Fruit fly (Drosophila melanogaster) whole organism, embryonic: ENCODE results near the gene bi.
A peak's percentile ranks its signal among the peaks of the same experiment; 100 is the strongest.

ENCODE experiments used
- Ada2b ChIP-seq: fragments of 200-800 bp; sonication (Bioruptor generic); IDR thresholded peaks from 2 replicates; pipeline ENCODE4 v1.3.6; 2022; ENCODE audit warnings: missing biosample characterization, missing genetic modification characterization
- Bgb ChIP-seq: fragments of 200-800 bp; sonication (Bioruptor generic); IDR thresholded peaks from 2 replicates; pipeline ENCODE4 v1.3.6; 2022; ENCODE audit warnings: missing biosample characterization, missing genetic modification characterization; ENCODE audit not compliant: partially characterized antibody
- CG10543 ChIP-seq: fragments of 200-800 bp; sonication (Bioruptor generic); optimal IDR thresholded peaks from 3 replicates; lab custom pipeline; 2017; ENCODE audit warnings: missing biosample characterization, mild to moderate bottlenecking, missing genetic modification characterization, moderate library complexity
- CG12155 ChIP-seq: fragments of 200-800 bp; sonication (Bioruptor generic); optimal IDR thresholded peaks from 3 replicates; lab custom pipeline; 2016; ENCODE audit warnings: missing biosample characterization, missing genetic modification characterization
- CG15479 ChIP-seq: fragments of 200-800 bp; sonication (Bioruptor generic); optimal IDR thresholded peaks from 3 replicates; lab custom pipeline; 2019; ENCODE audit warnings: missing biosample characterization, mild to moderate bottlenecking, missing genetic modification characterization, moderate library complexity
- CG16863 ChIP-seq: fragments of 200-800 bp; sonication (Bioruptor generic); optimal IDR thresholded peaks from 3 replicates; lab custom pipeline; 2016; ENCODE audit warnings: missing biosample characterization, missing genetic modification characterization
- CG18011 ChIP-seq: fragments of 200-800 bp; sonication (Bioruptor generic); optimal IDR thresholded peaks from 2 replicates; lab custom pipeline; 2017; ENCODE audit warnings: missing biosample characterization, missing genetic modification characterization, mild to moderate bottlenecking, moderate library complexity, missing genotype
- CG1832 ChIP-seq: fragments of 200-800 bp; sonication (Bioruptor generic); optimal IDR thresholded peaks from 2 replicates; lab custom pipeline; 2017; ENCODE audit warnings: missing biosample characterization, mild to moderate bottlenecking, missing genetic modification characterization, inconsistent platforms
- CG2199 ChIP-seq: fragments of 200-800 bp; sonication (Bioruptor generic); IDR thresholded peaks from 3 replicates; pipeline ENCODE4 v1.3.6; 2022; ENCODE audit warnings: missing biosample characterization, missing genetic modification characterization
- CG3847 ChIP-seq: fragments of 200-800 bp; sonication (Bioruptor generic); IDR thresholded peaks from 2 replicates; pipeline ENCODE4 v1.3.6; 2022; ENCODE audit warnings: missing biosample characterization, missing genetic modification characterization
- CG6254 ChIP-seq: fragments of 200-800 bp; sonication (Bioruptor generic); optimal IDR thresholded peaks from 3 replicates; lab custom pipeline; 2017; ENCODE audit warnings: mild to moderate bottlenecking, missing biosample characterization, missing genetic modification reagents, missing genetic modification characterization
- CG6791 ChIP-seq: fragments of 200-800 bp; sonication (Bioruptor generic); IDR thresholded peaks from 3 replicates; pipeline ENCODE4 v1.3.6; 2022; ENCODE audit warnings: missing biosample characterization, missing genetic modification characterization; ENCODE audit not compliant: partially characterized antibody
- CG7745 ChIP-seq: fragments of 200-800 bp; sonication (Bioruptor generic); optimal IDR thresholded peaks from 2 replicates; lab custom pipeline; 2018; ENCODE audit warnings: missing biosample characterization, mild to moderate bottlenecking, missing genetic modification characterization, moderate library complexity
- CG9797 ChIP-seq: fragments of 200-800 bp; sonication (Bioruptor generic); optimal IDR thresholded peaks from 3 replicates; lab custom pipeline; 2018; ENCODE audit warnings: missing biosample characterization, mild to moderate bottlenecking, missing genetic modification characterization
- D ChIP-seq, 2 experiments: fragments of 200-800 bp in 1 of 2; fragments of >200 bp in 1 of 2; sonication (Bioruptor generic) in 1 of 2; optimal IDR thresholded peaks; 2 replicates in 1 of 2; 3 replicates in 1 of 2; lab custom pipeline; 2017; ENCODE audit warnings: mild to moderate bottlenecking in 1 of 2, missing biosample characterization in 1 of 2, missing genetic modification characterization in 1 of 2, missing genetic modification reagents in 1 of 2
- Dad ChIP-seq: fragments of 200-800 bp; sonication (Bioruptor generic); optimal IDR thresholded peaks from 3 replicates; lab custom pipeline; 2016; ENCODE audit warnings: missing biosample characterization, missing genetic modification characterization
- Med ChIP-seq: fragments of 200-800 bp; sonication (Bioruptor generic); peaks from one replicate; lab custom pipeline; 2016; ENCODE audit warnings: missing biosample characterization, missing genetic modification characterization, mild to moderate bottlenecking, inconsistent platforms, moderate library complexity
- Mes4 ChIP-seq: fragments of 200-800 bp; sonication (Bioruptor generic); optimal IDR thresholded peaks from 2 replicates; lab custom pipeline; 2016; ENCODE audit warnings: missing biosample characterization, missing genetic modification characterization
- Opbp ChIP-seq: fragments of 200-800 bp; sonication (Bioruptor generic); IDR thresholded peaks from 3 replicates; pipeline ENCODE4 v1.3.6; 2022; ENCODE audit warnings: missing biosample characterization, missing genetic modification characterization; ENCODE audit not compliant: partially characterized antibody
- Scr ChIP-seq: fragments of 200-800 bp; sonication (Bioruptor generic); IDR thresholded peaks from 2 replicates; pipeline ENCODE4 v1.3.6; 2022; ENCODE audit warnings: missing biosample characterization, missing genetic modification characterization; ENCODE audit not compliant: partially characterized antibody
- Six4 ChIP-seq: fragments of 200-800 bp; sonication (Bioruptor generic); optimal IDR thresholded peaks from 2 replicates; lab custom pipeline; 2016; ENCODE audit warnings: missing biosample characterization, missing genetic modification characterization
- Taf1 ChIP-seq: fragments of 200-800 bp; sonication (Bioruptor generic); IDR thresholded peaks from 2 replicates; pipeline ENCODE4 v1.3.6; 2022; ENCODE audit warnings: missing biosample characterization, missing genetic modification characterization
- amos ChIP-seq: fragments of 200-800 bp; sonication (Bioruptor generic); IDR thresholded peaks from 2 replicates; pipeline ENCODE4 v1.3.6; 2022; ENCODE audit warnings: missing biosample characterization, missing genetic modification characterization; ENCODE audit not compliant: partially characterized antibody
- ara ChIP-seq: fragments of 200-800 bp; sonication (Bioruptor generic); IDR thresholded peaks from 2 replicates; pipeline ENCODE4 v1.3.6; 2022; ENCODE audit warnings: missing biosample characterization, missing genetic modification characterization
- ato ChIP-seq: fragments of 200-800 bp; sonication (Bioruptor generic); IDR thresholded peaks from 2 replicates; pipeline ENCODE4 v1.3.6; 2022; ENCODE audit warnings: missing biosample characterization, missing genetic modification characterization; ENCODE audit not compliant: partially characterized antibody
- az2 ChIP-seq: fragments of 200-800 bp; sonication (Bioruptor generic); optimal IDR thresholded peaks from 3 replicates; lab custom pipeline; 2016; ENCODE audit warnings: missing biosample characterization, missing genetic modification characterization
- cg ChIP-seq: fragments of 200-800 bp; sonication (Bioruptor generic); optimal IDR thresholded peaks from 3 replicates; lab custom pipeline; 2019; ENCODE audit warnings: missing biosample characterization, mild to moderate bottlenecking, missing genetic modification characterization, moderate library complexity
- da ChIP-seq: fragments of 200-800 bp; sonication (Bioruptor generic); optimal IDR thresholded peaks from 2 replicates; lab custom pipeline; 2016; ENCODE audit warnings: missing biosample characterization, missing genetic modification characterization
- ewg ChIP-seq: fragments of 200-800 bp; sonication (Bioruptor generic); optimal IDR thresholded peaks from 3 replicates; lab custom pipeline; 2017; ENCODE audit warnings: mild to moderate bottlenecking, missing biosample characterization, missing genetic modification reagents, missing genetic modification characterization
- ftz-f1 ChIP-seq: fragments of 200-800 bp; sonication (Bioruptor generic); optimal IDR thresholded peaks from 2 replicates; lab custom pipeline; 2016; ENCODE audit warnings: missing biosample characterization, missing genetic modification characterization
- hkb ChIP-seq, 2 experiments: fragments of 200-800 bp in 1 of 2; fragments of >200 bp in 1 of 2; sonication (Bioruptor generic) in 1 of 2; IDR thresholded peaks in 1 of 2; optimal IDR thresholded peaks in 1 of 2; 2 replicates each; pipeline versions ENCODE4 v1.3.6 to Lab custom; 2017 to 2022; ENCODE audit warnings: missing biosample characterization in 1 of 2, missing genetic modification characterization in 1 of 2
- jigr1 ChIP-seq: fragments of 200-800 bp; sonication (Bioruptor generic); IDR thresholded peaks from 3 replicates; pipeline ENCODE4 v1.3.6; 2022; ENCODE audit warnings: missing biosample characterization, missing genetic modification characterization
- kni ChIP-seq: fragments of 200-800 bp; sonication (Bioruptor generic); optimal IDR thresholded peaks from 3 replicates; lab custom pipeline; 2017; ENCODE audit warnings: mild to moderate bottlenecking, missing biosample characterization, missing genetic modification reagents, missing genetic modification characterization
- knrl ChIP-seq: fragments of 200-800 bp; sonication (Bioruptor generic); IDR thresholded peaks from 3 replicates; pipeline ENCODE4 v1.3.6; 2022; ENCODE audit warnings: missing biosample characterization, missing genetic modification characterization; ENCODE audit not compliant: partially characterized antibody
- lola ChIP-seq, 3 experiments: fragments of >200 bp in 2 of 3; fragments of 200-800 bp in 1 of 3; sonication (Bioruptor generic) in 1 of 3; optimal IDR thresholded peaks; 2 replicates each; lab custom pipeline; 2017 to 2019; ENCODE audit warnings: missing biosample characterization in 3 of 3, missing genetic modification characterization in 3 of 3, mild to moderate bottlenecking in 1 of 3, moderate library complexity in 1 of 3
- otp ChIP-seq: fragments of 200-800 bp; sonication (Bioruptor generic); IDR thresholded peaks from 3 replicates; pipeline ENCODE4, ENCODE4 v1.3.6; 2022; ENCODE audit warnings: missing biosample characterization, missing genetic modification characterization
- p53 ChIP-seq: fragments of 200-800 bp; sonication (Bioruptor generic); optimal IDR thresholded peaks from 2 replicates; lab custom pipeline; 2016; ENCODE audit warnings: missing biosample characterization, missing genetic modification characterization
- pb ChIP-seq: fragments of 200-800 bp; sonication (Bioruptor generic); optimal IDR thresholded peaks from 3 replicates; lab custom pipeline; 2016; ENCODE audit warnings: missing biosample characterization, missing genetic modification characterization
- phol ChIP-seq: fragments of 200-800 bp; sonication (Bioruptor generic); optimal IDR thresholded peaks from 3 replicates; lab custom pipeline; 2018; ENCODE audit warnings: missing biosample characterization, mild to moderate bottlenecking, missing genetic modification characterization, moderate library complexity
- pros ChIP-seq: fragments of 200-800 bp; sonication (Bioruptor generic); optimal IDR thresholded peaks from 3 replicates; lab custom pipeline; 2019; ENCODE audit warnings: missing biosample characterization, mild to moderate bottlenecking, missing genetic modification characterization, moderate library complexity
- sens ChIP-seq: fragments of 200-800 bp; sonication (Bioruptor generic); peaks from one replicate; lab custom pipeline; 2016; ENCODE audit warnings: missing biosample characterization, missing genetic modification characterization
- sqz ChIP-seq: fragments of 200-800 bp; sonication (Bioruptor generic); optimal IDR thresholded peaks from 3 replicates; lab custom pipeline; 2018; ENCODE audit warnings: missing biosample characterization, mild to moderate bottlenecking, missing genetic modification characterization
- tll ChIP-seq, 2 experiments: fragments of 200-800 bp in 1 of 2; fragments of >200 bp in 1 of 2; sonication (Bioruptor generic) in 1 of 2; optimal IDR thresholded peaks; 2 replicates each; lab custom pipeline; 2017 to 2019; ENCODE audit warnings: missing biosample characterization in 2 of 2, missing genetic modification characterization in 2 of 2, mild to moderate bottlenecking in 1 of 2, moderate library complexity in 1 of 2
- yki ChIP-seq: fragments of >200 bp; optimal IDR thresholded peaks from 3 replicates; lab custom pipeline; 2018
- z ChIP-seq: fragments of 200-800 bp; sonication (Bioruptor generic); IDR thresholded peaks from 3 replicates; pipeline ENCODE4 v1.3.6; 2022; ENCODE audit warnings: missing biosample characterization, missing genetic modification characterization
- zen2 ChIP-seq: fragments of 200-800 bp; sonication (Bioruptor generic); IDR thresholded peaks from 3 replicates; pipeline ENCODE4 v1.3.6; 2022; ENCODE audit warnings: missing biosample characterization, missing genetic modification characterization; ENCODE audit not compliant: partially characterized antibody

The bi gene

dm6 chrX:4426740-4427338 lies 14.2 kb downstream of the bi start (continued):
- TF ChIP-seq CG9797 (GFP tag; lab: Kevin White, UChicago) (no peak), Dad (GFP tag; lab: Kevin White, UChicago) (peak; percentile 6), sens (GFP tag; lab: Kevin White, UChicago) (peak; percentile 67), amos (peak; percentile 40; the same call in 1 of the 2 replicates), CG6254 (no peak), Med (GFP tag; lab: Kevin White, UChicago) (no peak), sqz (GFP tag; lab: Kevin White, UChicago) (peak; percentile 75), ato (0 out of 2 replicates have a peak, but pooled peaks have one; percentile 33), p53 (GFP tag; lab: Kevin White, UChicago) (no peak), pros (peak; percentile 61), ftz-f1 (GFP tag; lab: Kevin White, UChicago) (peak; percentile 19), CG1832 (peak; percentile 100), pb (GFP tag; lab: Kevin White, UChicago) (peak; percentile 9), Six4 (no peak), knrl (peak; percentile 38; the same call in 1 of the 3 replicates), jigr1 (GFP tag; lab: Robert Waterston, UW) (no peak), CG16863 (GFP tag; lab: Kevin White, UChicago) (no peak), CG18011 (GFP tag; lab: Kevin White, UChicago) (no peak), D (optimal IDR thresholded peaks at IDR 0.05; lab: Kevin White, UChicago) (peak; percentile 74), D (GFP tag; optimal IDR thresholded peaks at IDR 0.05; lab: Kevin White, UChicago) (no peak), lola (GFP tag; optimal IDR thresholded peaks at IDR 0.05; lab: Kevin White, UChicago) (peak in 1 of 3 experiments; percentile 39), z (GFP tag; lab: Robert Waterston, UW) (peak; percentile 98), Scr (GFP tag; lab: Robert Waterston, UW) (peak; percentile 38; the same call in 1 of the 2 replicates), hkb (optimal IDR thresholded peaks at IDR 0.05; lab: Kevin White, UChicago) (no peak), hkb (GFP tag; IDR thresholded peaks at IDR 0.05; lab: Robert Waterston, UW) (peak; percentile 73), cg (GFP tag; lab: Kevin White, UChicago) (peak; percentile 99), CG10543 (GFP tag; lab: Kevin White, UChicago) (no peak), Opbp (GFP tag; lab: Robert Waterston, UW) (peak; percentile 36; the same call in 1 of the 3 replicates), tll (GFP tag; optimal IDR thresholded peaks at IDR 0.05; lab: Kevin White, UChicago) (peak; percentile 39 to 55), Mes4 (GFP tag; lab: Kevin White, UChicago) (no peak), Taf1 (no peak), Ada2b (no peak), zen2 (0 out of 3 replicates have a peak, but pooled peaks have one; percentile 27), ara (GFP tag; lab: Robert Waterston, UW) (0 out of 2 replicates have a peak, but pooled peaks have one; percentile 26), CG7745 (no peak), phol (tag; lab: Kevin White, UChicago) (peak; percentile 20), da (no peak), yki (peak; percentile 23), CG12155 (GFP tag; lab: Kevin White, UChicago) (peak; percentile 55), az2 (GFP tag; lab: Kevin White, UChicago) (peak; percentile 24), CG3847 (GFP tag; lab: Robert Waterston, UW) (0 out of 2 replicates have a peak, but pooled peaks have one; percentile 16), otp (GFP tag; lab: Robert Waterston, UW) (no peak), Bgb (GFP tag; lab: Robert Waterston, UW) (peak; percentile 55; the same call in 1 of the 2 replicates), CG2199 (GFP tag; lab: Robert Waterston, UW) (0 out of 3 replicates have a peak, but pooled peaks have one; percentile 8), kni (GFP tag; lab: Kevin White, UChicago) (peak; percentile 39), CG6791 (GFP tag; lab: Robert Waterston, UW) (peak; percentile 58; the same call in 1 of the 3 replicates), ewg (GFP tag; lab: Kevin White, UChicago) (peak; percentile 60), CG15479 (GFP tag; lab: Kevin White, UChicago) (peak; percentile 10)
